Worm (Caenorhabditis elegans) whole organism, L2 larva: ENCODE data around the gene C54E10.10.

Experiments
- C34F6.9 ChIP-seq: fragments of 150-350 bp; optimal IDR thresholded peaks from 2 replicates; lab custom pipeline; 2014; ENCODE audit warnings: missing biosample characterization, missing genetic modification characterization
- R02D3.7 ChIP-seq: fragments of 150-350 bp; optimal IDR thresholded peaks from 2 replicates; lab custom pipeline; 2014; ENCODE audit warnings: missing biosample characterization, missing genetic modification characterization
- Y55F3AM.14 ChIP-seq: fragments of 200-800 bp; sonication (Bioruptor generic); optimal IDR thresholded peaks from 2 replicates; lab custom pipeline; 2018; ENCODE audit warnings: mild to moderate bottlenecking, missing genetic modification characterization, missing compliant biosample characterization
- ZK546.5 ChIP-seq: sonication (generic microtip); optimal IDR thresholded peaks from 2 replicates; lab custom pipeline; 2017; ENCODE audit warnings: missing biosample characterization, missing genetic modification characterization
- alr-1 ChIP-seq: fragments of 150-350 bp; optimal IDR thresholded peaks from 2 replicates; lab custom pipeline; 2014; ENCODE audit warnings: missing biosample characterization, missing genetic modification characterization
- aly-2 ChIP-seq: fragments of 150-350 bp; optimal IDR thresholded peaks from 2 replicates; lab custom pipeline; 2014; ENCODE audit warnings: missing biosample characterization, missing genetic modification characterization
- ama-1 ChIP-seq: fragments of 150-350 bp; optimal IDR thresholded peaks from 2 replicates; lab custom pipeline; 2018; ENCODE audit warnings: inconsistent platforms
- blmp-1 ChIP-seq: sonication (generic microtip); optimal IDR thresholded peaks from 2 replicates; lab custom pipeline; 2017; ENCODE audit warnings: missing genetic modification characterization, mild to moderate bottlenecking, missing compliant biosample characterization, antibody characterized with exemption, moderate library complexity; ENCODE audit not compliant: insufficient read depth
- ceh-16 ChIP-seq: fragments of 150-350 bp; optimal IDR thresholded peaks from 2 replicates; lab custom pipeline; 2014; ENCODE audit warnings: missing biosample characterization, missing genetic modification characterization
- ceh-82 ChIP-seq: fragments of 150-350 bp; optimal IDR thresholded peaks from 2 replicates; lab custom pipeline; 2014; ENCODE audit warnings: missing biosample characterization, missing genetic modification characterization
- crh-2 ChIP-seq: sonication (generic microtip); optimal IDR thresholded peaks from 2 replicates; lab custom pipeline; 2017; ENCODE audit warnings: missing biosample characterization, missing genetic modification characterization
- dmd-4 ChIP-seq: sonication (generic microtip); optimal IDR thresholded peaks from 2 replicates; lab custom pipeline; 2017; ENCODE audit warnings: missing biosample characterization, missing genetic modification characterization
- egl-27 ChIP-seq: sonication (generic microtip); optimal IDR thresholded peaks from 3 replicates; lab custom pipeline; 2017; ENCODE audit warnings: missing biosample characterization, missing genetic modification reagents, missing genetic modification characterization
- elt-3 ChIP-seq: sonication (generic microtip); optimal IDR thresholded peaks from 2 replicates; lab custom pipeline; 2017; ENCODE audit warnings: missing biosample characterization, missing genetic modification characterization
- fos-1 ChIP-seq: fragments of 150-350 bp; optimal IDR thresholded peaks from 2 replicates; lab custom pipeline; 2014; ENCODE audit warnings: missing biosample characterization, missing genetic modification characterization
- gmeb-1 ChIP-seq: fragments of 150-350 bp; optimal IDR thresholded peaks from 2 replicates; lab custom pipeline; 2014; ENCODE audit warnings: missing biosample characterization, missing genetic modification characterization
- lin-11 ChIP-seq: fragments of 150-350 bp; sonication (generic microtip); optimal IDR thresholded peaks from 2 replicates; lab custom pipeline; 2014; ENCODE audit warnings: missing biosample characterization, missing genetic modification characterization, inconsistent platforms, mixed read lengths
- lin-13 ChIP-seq: fragments of 150-350 bp; optimal IDR thresholded peaks from 2 replicates; lab custom pipeline; 2014; ENCODE audit warnings: missing biosample characterization, missing genetic modification reagents, missing genetic modification characterization
- lsy-2 ChIP-seq, 2 experiments: fragments of 150-350 bp in 1 of 2; sonication (generic microtip) in 1 of 2; optimal IDR thresholded peaks; 2 replicates each; lab custom pipeline; 2014 to 2017; ENCODE audit warnings: missing biosample characterization in 2 of 2, missing genetic modification characterization in 2 of 2
- nhr-10 ChIP-seq: sonication (generic microtip); optimal IDR thresholded peaks from 2 replicates; lab custom pipeline; 2017; ENCODE audit warnings: missing biosample characterization, missing genetic modification characterization
- nhr-11 ChIP-seq: fragments of 150-350 bp; optimal IDR thresholded peaks from 2 replicates; lab custom pipeline; 2014; ENCODE audit warnings: missing biosample characterization, missing genetic modification characterization
- nhr-12 ChIP-seq: fragments of 150-350 bp; optimal IDR thresholded peaks from 2 replicates; lab custom pipeline; 2014; ENCODE audit warnings: missing biosample characterization, missing genetic modification characterization
- nhr-129 ChIP-seq: fragments of 150-350 bp; optimal IDR thresholded peaks from 2 replicates; lab custom pipeline; 2014; ENCODE audit warnings: missing biosample characterization, missing genetic modification characterization
- nhr-21 ChIP-seq: fragments of 150-350 bp; optimal IDR thresholded peaks from 2 replicates; lab custom pipeline; 2014; ENCODE audit warnings: missing biosample characterization, missing genetic modification characterization
- nhr-237 ChIP-seq: fragments of 150-350 bp; optimal IDR thresholded peaks from 2 replicates; lab custom pipeline; 2014; ENCODE audit warnings: missing biosample characterization, missing genetic modification characterization
- nhr-25 ChIP-seq: fragments of 150-350 bp; sonication (generic microtip); optimal IDR thresholded peaks from 3 replicates; lab custom pipeline; 2014; ENCODE audit warnings: missing biosample characterization, missing genetic modification characterization
- nhr-6 ChIP-seq: fragments of 150-350 bp; optimal IDR thresholded peaks from 2 replicates; lab custom pipeline; 2014; ENCODE audit warnings: missing biosample characterization, missing genetic modification characterization
- nhr-77 ChIP-seq: fragments of 150-350 bp; optimal IDR thresholded peaks from 2 replicates; lab custom pipeline; 2014; ENCODE audit warnings: missing biosample characterization, missing genetic modification characterization
- sem-4 ChIP-seq: fragments of 150-350 bp; optimal IDR thresholded peaks from 2 replicates; lab custom pipeline; 2014; ENCODE audit warnings: missing biosample characterization, missing genetic modification reagents, missing genetic modification characterization
- skn-1 ChIP-seq: sonication (generic microtip); optimal IDR thresholded peaks from 2 replicates; lab custom pipeline; 2017; ENCODE audit warnings: missing biosample characterization, missing genetic modification characterization
- sma-3 ChIP-seq: sonication (generic microtip); optimal IDR thresholded peaks from 2 replicates; lab custom pipeline; 2016; ENCODE audit warnings: missing genetic modification reagents, missing genetic modification characterization, missing compliant biosample characterization
- snpc-4 ChIP-seq: fragments of 150-350 bp; optimal IDR thresholded peaks from 2 replicates; lab custom pipeline; 2014; ENCODE audit warnings: missing biosample characterization, missing genetic modification characterization
- unc-39 ChIP-seq: fragments of 150-350 bp; optimal IDR thresholded peaks from 2 replicates; lab custom pipeline; 2014; ENCODE audit warnings: missing biosample characterization, missing genetic modification characterization
- unc-55 ChIP-seq: fragments of 150-350 bp; sonication (generic microtip); optimal IDR thresholded peaks from 3 replicates; lab custom pipeline; 2014; ENCODE audit warnings: missing biosample characterization, missing genetic modification reagents, missing genetic modification characterization
- unc-62 ChIP-seq: fragments of 150-350 bp; optimal IDR thresholded peaks from 2 replicates; lab custom pipeline; 2014; ENCODE audit warnings: missing biosample characterization, missing genetic modification reagents, missing genetic modification characterization
- zag-1 ChIP-seq: fragments of 150-350 bp; optimal IDR thresholded peaks from 2 replicates; lab custom pipeline; 2014; ENCODE audit warnings: missing biosample characterization, missing genetic modification characterization
- ztf-11 ChIP-seq: sonication (generic microtip); optimal IDR thresholded peaks from 2 replicates; lab custom pipeline; 2017; ENCODE audit warnings: missing biosample characterization, missing genetic modification characterization
- ztf-4 ChIP-seq: fragments of 150-350 bp; optimal IDR thresholded peaks from 2 replicates; lab custom pipeline; 2014; ENCODE audit warnings: missing biosample characterization, missing genetic modification characterization

C54E10.10 gene

ce11 chrV:18803260-18803659 is at the start of gene C54E10.10:
C54E10.10 (minus strand) TSS chrV:18803360.
- TF ChIP-seq unc-55 (GFP tag; lab: Kevin White, UChicago) (no peak), R02D3.7 (tag; lab: Kevin White, UChicago) (no peak), lin-13 (no peak), ceh-16 (tag; lab: Kevin White, UChicago) (no peak), fos-1 (tag; lab: Kevin White, UChicago) (no peak), C34F6.9 (tag; lab: Kevin White, UChicago) (no peak), aly-2 (tag; lab: Kevin White, UChicago) (no peak), gmeb-1 (tag; lab: Kevin White, UChicago) (no peak), unc-39 (tag; lab: Kevin White, UChicago) (no peak), nhr-77 (tag; lab: Kevin White, UChicago) (no peak), nhr-129 (no peak), Y55F3AM.14 (no peak), ceh-82 (no peak)
- TF ChIP-seq, all 48 proteins: peak for 0

ce11 chrV:18848578-18848977 is 45.4 kb upstream of the C54E10.10 start:
- TF ChIP-seq nhr-129 (no peak), aly-2 (tag; lab: Kevin White, UChicago) (no peak), blmp-1 (tag; lab: Kevin White, UChicago) (no peak), ztf-11 (tag; lab: Kevin White, UChicago) (no peak), skn-1 (tag; lab: Kevin White, UChicago) (no peak), nhr-11 (tag; lab: Kevin White, UChicago) (no peak), nhr-21 (tag; lab: Kevin White, UChicago) (no peak), lsy-2 (tag; optimal IDR thresholded peaks at IDR 0.05; lab: Kevin White, UChicago) (no peak), elt-3 (tag; lab: Kevin White, UChicago) (no peak), egl-27 (tag; lab: Kevin White, UChicago) (no peak), unc-62 (GFP tag; lab: Kevin White, UChicago) (no peak), snpc-4 (tag; lab: Kevin White, UChicago) (no peak), lin-11 (tag; lab: Kevin White, UChicago) (no peak), sma-3 (GFP tag; lab: Kevin White, UChicago) (no peak)

- no peak for TF ChIP-seq nhr-6 (tag; lab: Kevin White, UChicago)
- TF ChIP-seq alr-1 (tag; lab: Kevin White, UChicago), result no peak
- TF ChIP-seq egl-27 (tag; lab: Kevin White, UChicago), result no peak
- no peak for TF ChIP-seq nhr-237
- no peak for TF ChIP-seq nhr-10 (tag; lab: Kevin White, UChicago)
- no peak for TF ChIP-seq unc-55 (GFP tag; lab: Kevin White, UChicago)
- no peak for TF ChIP-seq nhr-77 (tag; lab: Kevin White, UChicago)
- no peak for TF ChIP-seq dmd-4 (tag; lab: Kevin White, UChicago)
Measured at ce11 chrV:18846480-18846879, 43.3 kb upstream of the C54E10.10 start, which contains the start of gene nhr-230. nhr-230 (plus strand) TSS chrV:18846780.

- TF ChIP-seq ZK546.5 (no peak), elt-3 (tag; lab: Kevin White, UChicago) (no peak), lin-13 (no peak), unc-62 (GFP tag; lab: Kevin White, UChicago) (no peak), ama-1 (lab: Kevin White, UChicago) (no peak), nhr-6 (tag; lab: Kevin White, UChicago) (no peak), sem-4 (tag; lab: Kevin White, UChicago) (no peak), nhr-10 (tag; lab: Kevin White, UChicago) (no peak), crh-2 (tag; lab: Kevin White, UChicago) (no peak), nhr-12 (tag; lab: Kevin White, UChicago) (no peak), sma-3 (GFP tag; lab: Kevin White, UChicago) (no peak), nhr-25 (tag; lab: Kevin White, UChicago) (no peak), Y55F3AM.14 (no peak), zag-1 (no peak), ztf-4 (tag; lab: Kevin White, UChicago) (no peak)
- TF ChIP-seq, all 48 proteins: peak for 0
Measured at ce11 chrV:18842468-18842867, 39.3 kb upstream of the C54E10.10 start.
